Fruit fly (Drosophila melanogaster) whole organism, embryonic: ENCODE results near the gene Tsc1.

ENCODE experiments used
- Atf6 ChIP-seq: fragments of 200-800 bp; sonication (Bioruptor generic); IDR thresholded peaks from 2 replicates; pipeline ENCODE4 v1.3.6; 2022; ENCODE audit warnings: missing biosample characterization, missing genetic modification characterization
- B-H2 ChIP-seq: fragments of 200-800 bp; sonication (Bioruptor generic); optimal IDR thresholded peaks from 2 replicates; lab custom pipeline; 2018; ENCODE audit warnings: missing biosample characterization, mild to moderate bottlenecking, missing genetic modification characterization
- CG10543 ChIP-seq: fragments of 200-800 bp; sonication (Bioruptor generic); optimal IDR thresholded peaks from 3 replicates; lab custom pipeline; 2017; ENCODE audit warnings: missing biosample characterization, mild to moderate bottlenecking, missing genetic modification characterization, moderate library complexity
- CG10959 ChIP-seq: fragments of 200-800 bp; sonication (Bioruptor generic); IDR thresholded peaks from 2 replicates; pipeline ENCODE4 v1.3.6; 2022; ENCODE audit warnings: missing biosample characterization, missing genetic modification characterization
- CG11398 ChIP-seq: fragments of 200-800 bp; sonication (Bioruptor generic); optimal IDR thresholded peaks from 2 replicates; lab custom pipeline; 2016; ENCODE audit warnings: missing biosample characterization, missing genetic modification characterization
- CG11504 ChIP-seq: fragments of 200-800 bp; sonication (Bioruptor generic); optimal IDR thresholded peaks from 3 replicates; lab custom pipeline; 2019; ENCODE audit warnings: missing biosample characterization, mild to moderate bottlenecking, missing genetic modification characterization, moderate library complexity
- CG1233 ChIP-seq: fragments of 200-800 bp; sonication (Bioruptor generic); optimal IDR thresholded peaks from 4 replicates; lab custom pipeline; 2018; ENCODE audit warnings: missing biosample characterization, mild to moderate bottlenecking, missing genetic modification characterization
- CG13296 ChIP-seq: fragments of 200-800 bp; sonication (Bioruptor generic); optimal IDR thresholded peaks from 3 replicates; lab custom pipeline; 2018; ENCODE audit warnings: missing biosample characterization, mild to moderate bottlenecking, missing genetic modification characterization
- CG13624 ChIP-seq: fragments of 200-800 bp; sonication (Bioruptor generic); optimal IDR thresholded peaks from 2 replicates; lab custom pipeline; 2016; ENCODE audit warnings: missing biosample characterization, missing genetic modification characterization
- CG13894 ChIP-seq: fragments of 200-800 bp; sonication (Bioruptor generic); optimal IDR thresholded peaks from 3 replicates; lab custom pipeline; 2018; ENCODE audit warnings: missing biosample characterization, mild to moderate bottlenecking, missing genetic modification characterization, moderate library complexity
- CG14014 ChIP-seq: fragments of 200-800 bp; sonication (Bioruptor generic); IDR thresholded peaks from 2 replicates; pipeline ENCODE4 v1.3.6; 2022; ENCODE audit warnings: missing biosample characterization, missing genetic modification characterization
- CG14667 ChIP-seq: fragments of 200-800 bp; sonication (Bioruptor generic); IDR thresholded peaks from 2 replicates; pipeline ENCODE4 v1.3.6; 2022; ENCODE audit warnings: missing biosample characterization, missing genetic modification characterization
- CG15269 ChIP-seq: fragments of 200-800 bp; sonication (Bioruptor generic); optimal IDR thresholded peaks from 2 replicates; lab custom pipeline; 2018; ENCODE audit warnings: missing biosample characterization, mild to moderate bottlenecking, missing genetic modification characterization, moderate library complexity
- CG15514 ChIP-seq: fragments of 200-800 bp; sonication (Bioruptor generic); optimal IDR thresholded peaks from 3 replicates; lab custom pipeline; 2017; ENCODE audit warnings: missing biosample characterization, missing genetic modification characterization, mild to moderate bottlenecking, moderate library complexity, missing genetic modification reagents
- CG17359 ChIP-seq: fragments of 200-800 bp; sonication (Bioruptor generic); optimal IDR thresholded peaks from 3 replicates; lab custom pipeline; 2018; ENCODE audit warnings: missing biosample characterization, mild to moderate bottlenecking, missing genetic modification characterization, moderate library complexity
- CG1792 ChIP-seq: fragments of 200-800 bp; sonication (Bioruptor generic); optimal IDR thresholded peaks from 2 replicates; lab custom pipeline; 2016; ENCODE audit warnings: missing biosample characterization, missing genetic modification characterization
- CG18011 ChIP-seq: fragments of 200-800 bp; sonication (Bioruptor generic); optimal IDR thresholded peaks from 2 replicates; lab custom pipeline; 2017; ENCODE audit warnings: missing biosample characterization, missing genetic modification characterization, mild to moderate bottlenecking, moderate library complexity, missing genotype
- CG2116 ChIP-seq: fragments of 200-800 bp; sonication (Bioruptor generic); optimal IDR thresholded peaks from 3 replicates; lab custom pipeline; 2018; ENCODE audit warnings: missing biosample characterization, mild to moderate bottlenecking, missing genetic modification characterization
- CG2199 ChIP-seq: fragments of 200-800 bp; sonication (Bioruptor generic); IDR thresholded peaks from 3 replicates; pipeline ENCODE4 v1.3.6; 2022; ENCODE audit warnings: missing biosample characterization, missing genetic modification characterization
- CG31441 ChIP-seq: fragments of 200-800 bp; sonication (Bioruptor generic); IDR thresholded peaks from 2 replicates; pipeline ENCODE4 v1.3.6; 2022; ENCODE audit warnings: missing biosample characterization, missing genetic modification characterization
- CG32532 ChIP-seq: fragments of 200-800 bp; sonication (Bioruptor generic); IDR thresholded peaks from 2 replicates; pipeline ENCODE4 v1.3.6; 2022; ENCODE audit warnings: missing biosample characterization, missing genetic modification characterization
- CG3281 ChIP-seq: fragments of 200-800 bp; sonication (Bioruptor generic); optimal IDR thresholded peaks from 3 replicates; lab custom pipeline; 2017; ENCODE audit warnings: missing biosample characterization, mild to moderate bottlenecking, missing genetic modification characterization
- CG4707 ChIP-seq: fragments of 200-800 bp; sonication (Bioruptor generic); optimal IDR thresholded peaks from 2 replicates; lab custom pipeline; 2018; ENCODE audit warnings: missing biosample characterization, mild to moderate bottlenecking, missing genetic modification characterization, moderate library complexity
- CG6254 ChIP-seq: fragments of 200-800 bp; sonication (Bioruptor generic); optimal IDR thresholded peaks from 3 replicates; lab custom pipeline; 2017; ENCODE audit warnings: mild to moderate bottlenecking, missing biosample characterization, missing genetic modification reagents, missing genetic modification characterization
- CG6791 ChIP-seq: fragments of 200-800 bp; sonication (Bioruptor generic); IDR thresholded peaks from 3 replicates; pipeline ENCODE4 v1.3.6; 2022; ENCODE audit warnings: missing biosample characterization, missing genetic modification characterization; ENCODE audit not compliant: partially characterized antibody
- Dek ChIP-seq: fragments of 200-800 bp; sonication (Bioruptor generic); optimal IDR thresholded peaks from 3 replicates; lab custom pipeline; 2019; ENCODE audit warnings: missing biosample characterization, mild to moderate bottlenecking, missing genetic modification characterization, moderate library complexity
- Eip74EF ChIP-seq, 2 experiments: fragments of 200-800 bp in 1 of 2; fragments of >200 bp in 1 of 2; sonication (Bioruptor generic) in 1 of 2; optimal IDR thresholded peaks; 2 replicates each; lab custom pipeline; 2017 to 2019; ENCODE audit warnings: missing biosample characterization in 2 of 2, missing genetic modification characterization in 2 of 2, mild to moderate bottlenecking in 1 of 2, moderate library complexity in 1 of 2
- Ets65A ChIP-seq: fragments of 200-800 bp; sonication (Bioruptor generic); peaks from one replicate; lab custom pipeline; 2016; ENCODE audit warnings: missing biosample characterization, missing genetic modification characterization
- Hmr ChIP-seq: fragments of 200-800 bp; sonication (Bioruptor generic); optimal IDR thresholded peaks from 3 replicates; lab custom pipeline; 2017; ENCODE audit warnings: mild to moderate bottlenecking, missing biosample characterization, missing genetic modification reagents, missing genetic modification characterization
- Hr78 ChIP-seq, 2 experiments: fragments of 200-800 bp in 1 of 2; fragments of >200 bp in 1 of 2; sonication (Bioruptor generic) in 1 of 2; optimal IDR thresholded peaks; 2 replicates each; lab custom pipeline; 2017 to 2019; ENCODE audit warnings: missing biosample characterization in 2 of 2, missing genetic modification characterization in 2 of 2, mild to moderate bottlenecking in 1 of 2, moderate library complexity in 1 of 2
- Pdp1 ChIP-seq, 2 experiments: fragments of 200-800 bp; sonication (Bioruptor generic); optimal IDR thresholded peaks; 3 replicates each; lab custom pipeline; 2016; ENCODE audit warnings: missing biosample characterization in 2 of 2, missing genetic modification characterization in 2 of 2, mild to moderate bottlenecking in 1 of 2, moderate library complexity in 1 of 2
- Rfx ChIP-seq: fragments of 200-800 bp; sonication (Bioruptor generic); IDR thresholded peaks from 2 replicates; pipeline ENCODE4 v1.3.6; 2022; ENCODE audit warnings: missing biosample characterization, missing genetic modification characterization
- Sox100B ChIP-seq: fragments of 200-800 bp; sonication (Bioruptor generic); optimal IDR thresholded peaks from 3 replicates; lab custom pipeline; 2018; ENCODE audit warnings: missing biosample characterization, mild to moderate bottlenecking, missing genetic modification characterization
- Usf ChIP-seq: fragments of 200-800 bp; sonication (Bioruptor generic); optimal IDR thresholded peaks from 2 replicates; lab custom pipeline; 2017; ENCODE audit warnings: missing genotype, missing biosample characterization, missing genetic modification characterization
- caup ChIP-seq: fragments of 200-800 bp; sonication (Bioruptor generic); optimal IDR thresholded peaks from 3 replicates; lab custom pipeline; 2017; ENCODE audit warnings: missing biosample characterization, mild to moderate bottlenecking, missing genetic modification characterization, moderate library complexity; ENCODE audit not compliant: severe bottlenecking
- da ChIP-seq: fragments of 200-800 bp; sonication (Bioruptor generic); optimal IDR thresholded peaks from 2 replicates; lab custom pipeline; 2016; ENCODE audit warnings: missing biosample characterization, missing genetic modification characterization
- gem ChIP-seq: fragments of 200-800 bp; sonication (Bioruptor generic); optimal IDR thresholded peaks from 2 replicates; lab custom pipeline; 2019; ENCODE audit warnings: missing biosample characterization, mild to moderate bottlenecking, missing genetic modification characterization, moderate library complexity
- gsb-n ChIP-seq: fragments of 200-800 bp; sonication (Bioruptor generic); optimal IDR thresholded peaks from 3 replicates; lab custom pipeline; 2018; ENCODE audit warnings: missing biosample characterization, mild to moderate bottlenecking, missing genetic modification characterization
- lbe ChIP-seq: fragments of 200-800 bp; sonication (Bioruptor generic); optimal IDR thresholded peaks from 2 replicates; lab custom pipeline; 2016; ENCODE audit warnings: missing biosample characterization, mild to moderate bottlenecking, missing genetic modification characterization
- lola ChIP-seq, 3 experiments: fragments of >200 bp in 2 of 3; fragments of 200-800 bp in 1 of 3; sonication (Bioruptor generic) in 1 of 3; optimal IDR thresholded peaks; 2 replicates each; lab custom pipeline; 2017 to 2019; ENCODE audit warnings: missing biosample characterization in 3 of 3, missing genetic modification characterization in 3 of 3, mild to moderate bottlenecking in 1 of 3, moderate library complexity in 1 of 3
- nau ChIP-seq: fragments of 200-800 bp; sonication (Bioruptor generic); optimal IDR thresholded peaks from 3 replicates; lab custom pipeline; 2017; ENCODE audit warnings: missing biosample characterization, mild to moderate bottlenecking, missing genetic modification characterization, missing genetic modification reagents
- sd ChIP-seq: fragments of 200-800 bp; sonication (Bioruptor generic); optimal IDR thresholded peaks from 3 replicates; lab custom pipeline; 2018; ENCODE audit warnings: missing biosample characterization, mild to moderate bottlenecking, missing genetic modification characterization, moderate library complexity
- sqz ChIP-seq: fragments of 200-800 bp; sonication (Bioruptor generic); optimal IDR thresholded peaks from 3 replicates; lab custom pipeline; 2018; ENCODE audit warnings: missing biosample characterization, mild to moderate bottlenecking, missing genetic modification characterization
- ttk ChIP-seq: fragments of 200-800 bp; sonication (Bioruptor generic); IDR thresholded peaks from 2 replicates; pipeline ENCODE4 v2.1.2; 2022; ENCODE audit warnings: missing biosample characterization, missing genetic modification characterization
- unc-4 ChIP-seq: fragments of 200-800 bp; sonication (Bioruptor generic); IDR thresholded peaks from 2 replicates; pipeline ENCODE4 v1.3.6; 2022; ENCODE audit warnings: missing biosample characterization, missing genetic modification characterization; ENCODE audit not compliant: partially characterized antibody
- zfh2 ChIP-seq: fragments of 200-800 bp; sonication (Bioruptor generic); optimal IDR thresholded peaks from 2 replicates; lab custom pipeline; 2016; ENCODE audit warnings: missing biosample characterization, missing genetic modification characterization

The Tsc1 gene

dm6 chr3R:24100717-24101116 is 29.4 kb upstream of the Tsc1 start (continued):
- TF ChIP-seq CG1792 (GFP tag; lab: Kevin White, UChicago) (no peak), da (GFP tag; lab: Kevin White, UChicago) (no peak), sqz (no peak), Usf (GFP tag; lab: Kevin White, UChicago) (no peak), CG6254 (GFP tag; lab: Kevin White, UChicago) (no peak), Atf6 (GFP tag; lab: Robert Waterston, UW) (peak; percentile 40; the same call in 1 of the 2 replicates), lola (GFP tag; optimal IDR thresholded peaks at IDR 0.05; lab: Kevin White, UChicago) (no peak), CG10959 (no peak), Sox100B (no peak), lbe (GFP tag; lab: Kevin White, UChicago) (no peak), CG2199 (no peak), CG14667 (GFP tag; lab: Robert Waterston, UW) (0 out of 2 replicates have a peak, but pooled peaks have one; percentile 15), CG18011 (GFP tag; lab: Kevin White, UChicago) (no peak), CG17359 (peak; percentile 43), ttk (no peak), CG31441 (GFP tag; lab: Robert Waterston, UW) (peak; percentile 14; the same call in 1 of the 2 replicates), CG32532 (GFP tag; lab: Robert Waterston, UW) (peak; percentile 65), CG2116 (GFP tag; lab: Kevin White, UChicago) (no peak), CG13624 (GFP tag; lab: Kevin White, UChicago) (peak; percentile 29)

- TF ChIP-seq Ets65A (peak; percentile 37), CG11398 (no peak)
These were observed 28.7 kb upstream of the Tsc1 start for dm6 chr3R:24101437-24101836.

- TF ChIP-seq CG1233 (GFP tag; lab: Kevin White, UChicago) (peak; percentile 23), CG15514 (GFP tag; lab: Kevin White, UChicago) (peak; percentile 11), CG15269 (tag; lab: Kevin White, UChicago) (peak; percentile 44), CG13296 (GFP tag; lab: Kevin White, UChicago) (peak; percentile 52), CG4707 (GFP tag; lab: Kevin White, UChicago) (no peak), Pdp1 (GFP tag; optimal IDR thresholded peaks at IDR 0.05; lab: Kevin White, UChicago) (peak in 1 of 2 experiments; percentile 6), CG3281 (GFP tag; lab: Kevin White, UChicago) (peak; percentile 40), sd (tag; lab: Kevin White, UChicago) (peak; percentile 77), gem (tag; lab: Kevin White, UChicago) (peak; percentile 37), zfh2 (GFP tag; lab: Kevin White, UChicago) (no peak), Hr78 (GFP tag; optimal IDR thresholded peaks at IDR 0.05; lab: Kevin White, UChicago) (no peak), Dek (tag; lab: Kevin White, UChicago) (peak; percentile 7), Rfx (GFP tag; lab: Robert Waterston, UW) (peak; percentile 50; the same call in 1 of the 2 replicates), unc-4 (no peak), caup (peak; percentile 42), CG14014 (GFP tag; lab: Robert Waterston, UW) (peak; percentile 15; the same call in 1 of the 2 replicates), CG13894 (tag; lab: Kevin White, UChicago) (peak; percentile 49), Hmr (GFP tag; lab: Kevin White, UChicago) (peak; percentile 65), CG6791 (GFP tag; lab: Robert Waterston, UW) (no peak), nau (GFP tag; lab: Kevin White, UChicago) (peak; percentile 15), sqz (peak; percentile 14), CG17359 (peak; percentile 15), gsb-n (no peak), B-H2 (GFP tag; lab: Kevin White, UChicago) (peak; percentile 46), CG10543 (GFP tag; lab: Kevin White, UChicago) (peak; percentile 32), Atf6 (GFP tag; lab: Robert Waterston, UW) (peak; percentile 46; the same call in 1 of the 2 replicates), Eip74EF (GFP tag; optimal IDR thresholded peaks at IDR 0.05; lab: Kevin White, UChicago) (peak in 1 of 2 experiments; percentile 77), CG11504 (tag; lab: Kevin White, UChicago) (peak; percentile 7)
These were observed 27.7 kb upstream of the Tsc1 start for dm6 chr3R:24102387-24102786.
